Worm (Caenorhabditis elegans) whole organism, L3 larva: ENCODE results near the gene F15E6.5.

ENCODE experiments used
- R02D3.7 ChIP-seq: fragments of 150-350 bp; optimal IDR thresholded peaks from 2 replicates; lab custom pipeline; 2014; ENCODE audit warnings: missing biosample characterization, missing genetic modification characterization
- aly-2 ChIP-seq: fragments of 150-350 bp; optimal IDR thresholded peaks from 2 replicates; lab custom pipeline; 2014; ENCODE audit warnings: missing biosample characterization, missing genetic modification characterization
- ceh-28 ChIP-seq: fragments of 150-350 bp; optimal IDR thresholded peaks from 2 replicates; lab custom pipeline; 2014; ENCODE audit warnings: missing biosample characterization, missing genetic modification reagents, missing genetic modification characterization
- ceh-82 ChIP-seq: fragments of 150-350 bp; optimal IDR thresholded peaks from 2 replicates; lab custom pipeline; 2014; ENCODE audit warnings: missing biosample characterization, missing genetic modification characterization
- ceh-9 ChIP-seq: sonication (generic microtip); optimal IDR thresholded peaks from 2 replicates; lab custom pipeline; 2018; ENCODE audit warnings: missing biosample characterization, missing genetic modification characterization
- daf-12 ChIP-seq: fragments of 150-350 bp; optimal IDR thresholded peaks from 2 replicates; lab custom pipeline; 2014; ENCODE audit warnings: missing biosample characterization, missing genetic modification reagents, missing genetic modification characterization
- elt-2 ChIP-seq: sonication (generic microtip); optimal IDR thresholded peaks from 2 replicates; lab custom pipeline; 2016; ENCODE audit warnings: missing genetic modification reagents, mild to moderate bottlenecking, missing genetic modification characterization, missing compliant biosample characterization
- elt-3 ChIP-seq, 3 experiments: fragments of 150-350 bp in 1 of 3; sonication (generic microtip) in 2 of 3; optimal IDR thresholded peaks; 2 replicates in 2 of 3; 4 replicates in 1 of 3; lab custom pipeline; 2014 to 2017; ENCODE audit warnings: missing biosample characterization in 3 of 3, missing genetic modification characterization in 3 of 3
- eor-1 ChIP-seq, 2 experiments: fragments of 150-350 bp; optimal IDR thresholded peaks; 2 replicates each; lab custom pipeline; 2014 to 2018; ENCODE audit warnings: missing biosample characterization in 2 of 2, missing genetic modification characterization in 2 of 2
- fkh-10 ChIP-seq: sonication (generic microtip); optimal IDR thresholded peaks from 2 replicates; lab custom pipeline; 2017; ENCODE audit warnings: missing biosample characterization, missing genetic modification reagents, missing genetic modification characterization
- fkh-2 ChIP-seq: fragments of 150-350 bp; optimal IDR thresholded peaks from 2 replicates; lab custom pipeline; 2014; ENCODE audit warnings: missing biosample characterization, missing genetic modification reagents, missing genetic modification characterization
- fos-1 ChIP-seq: fragments of 150-350 bp; optimal IDR thresholded peaks from 2 replicates; lab custom pipeline; 2014; ENCODE audit warnings: missing biosample characterization, missing genetic modification characterization
- hmg-11 ChIP-seq: sonication (generic microtip); optimal IDR thresholded peaks from 2 replicates; lab custom pipeline; 2016; ENCODE audit warnings: missing genetic modification characterization, missing compliant biosample characterization
- lin-39 ChIP-seq: fragments of 150-350 bp; optimal IDR thresholded peaks from 2 replicates; lab custom pipeline; 2018; ENCODE audit warnings: missing biosample characterization, missing genetic modification reagents, missing genetic modification characterization
- mdl-1 ChIP-seq: fragments of 150-350 bp; optimal IDR thresholded peaks from 2 replicates; lab custom pipeline; 2014; ENCODE audit warnings: missing biosample characterization, missing genetic modification characterization
- mml-1 ChIP-seq: fragments of 150-350 bp; sonication (generic microtip); optimal IDR thresholded peaks from 3 replicates; lab custom pipeline; 2014; ENCODE audit warnings: missing biosample characterization, missing genetic modification characterization
- nfya-1 ChIP-seq: sonication (generic microtip); optimal IDR thresholded peaks from 2 replicates; lab custom pipeline; 2017; ENCODE audit warnings: missing genetic modification characterization, mild to moderate bottlenecking, missing compliant biosample characterization, antibody characterized with exemption, moderate library complexity; ENCODE audit not compliant: insufficient read depth
- nhr-11 ChIP-seq: fragments of 150-350 bp; optimal IDR thresholded peaks from 2 replicates; lab custom pipeline; 2014; ENCODE audit warnings: missing biosample characterization, missing genetic modification characterization
- nhr-23 ChIP-seq: fragments of 150-350 bp; optimal IDR thresholded peaks from 2 replicates; lab custom pipeline; 2014; ENCODE audit warnings: missing biosample characterization, missing genetic modification reagents, missing genetic modification characterization
- nhr-237 ChIP-seq: fragments of 150-350 bp; optimal IDR thresholded peaks from 2 replicates; lab custom pipeline; 2014; ENCODE audit warnings: missing biosample characterization, missing genetic modification characterization
- nhr-25 ChIP-seq: sonication (generic microtip); optimal IDR thresholded peaks from 2 replicates; lab custom pipeline; 2017; ENCODE audit warnings: missing biosample characterization, missing genetic modification characterization
- nhr-43 ChIP-seq: sonication (generic microtip); optimal IDR thresholded peaks from 2 replicates; lab custom pipeline; 2016; ENCODE audit warnings: mild to moderate bottlenecking, missing genetic modification characterization, missing compliant biosample characterization; ENCODE audit not compliant: poor library complexity, severe bottlenecking
- nhr-67 ChIP-seq: fragments of 150-350 bp; optimal IDR thresholded peaks from 2 replicates; lab custom pipeline; 2014; ENCODE audit warnings: missing biosample characterization, missing genetic modification characterization
- nhr-76 ChIP-seq: fragments of 150-350 bp; sonication (generic microtip); optimal IDR thresholded peaks from 5 replicates; lab custom pipeline; 2014; ENCODE audit warnings: missing biosample characterization, missing genetic modification characterization
- nhr-77 ChIP-seq: fragments of 150-350 bp; optimal IDR thresholded peaks from 2 replicates; lab custom pipeline; 2014; ENCODE audit warnings: missing biosample characterization, missing genetic modification characterization
- pha-4 ChIP-seq: fragments of 150-350 bp; optimal IDR thresholded peaks from 2 replicates; lab custom pipeline; 2014; ENCODE audit warnings: missing biosample characterization, missing genetic modification reagents, missing genetic modification characterization
- pqm-1 ChIP-seq: fragments of 150-350 bp; optimal IDR thresholded peaks from 2 replicates; lab custom pipeline; 2017; ENCODE audit warnings: missing biosample characterization, missing genetic modification characterization, inconsistent platforms
- sea-2 ChIP-seq: fragments of 150-350 bp; sonication (generic microtip); optimal IDR thresholded peaks from 4 replicates; lab custom pipeline; 2014; ENCODE audit warnings: missing biosample characterization, missing genetic modification reagents, missing genetic modification characterization
- skn-1 ChIP-seq: fragments of 150-350 bp; optimal IDR thresholded peaks from 2 replicates; lab custom pipeline; 2014; ENCODE audit warnings: missing biosample characterization, missing genetic modification characterization
- snpc-4 ChIP-seq: fragments of 150-350 bp; optimal IDR thresholded peaks from 2 replicates; lab custom pipeline; 2014; ENCODE audit warnings: missing biosample characterization, missing genetic modification characterization
- unc-39 ChIP-seq: sonication (generic microtip); optimal IDR thresholded peaks from 4 replicates; lab custom pipeline; 2017; ENCODE audit warnings: missing biosample characterization, missing genetic modification characterization
- unc-62 ChIP-seq: fragments of 150-350 bp; sonication (generic microtip); optimal IDR thresholded peaks from 4 replicates; lab custom pipeline; 2014; ENCODE audit warnings: missing biosample characterization, missing genetic modification reagents, missing genetic modification characterization
- ztf-11 ChIP-seq: fragments of 150-350 bp; optimal IDR thresholded peaks from 2 replicates; lab custom pipeline; 2014; ENCODE audit warnings: missing biosample characterization, missing genetic modification characterization
- ztf-4 ChIP-seq: fragments of 150-350 bp; optimal IDR thresholded peaks from 2 replicates; lab custom pipeline; 2014; ENCODE audit warnings: missing biosample characterization, missing genetic modification characterization

The F15E6.5 gene

ce11 chrIV:4272167-4272566, 17.2 kb upstream of the F15E6.5 start, which contains the start of gene F36A4.1:
F36A4.1 (plus strand) TSS chrIV:4272467.
- TF ChIP-seq skn-1 (tag; lab: Kevin White, UChicago) (no peak), nhr-23 (no peak), nhr-77 (tag; lab: Kevin White, UChicago) (no peak), nhr-43 (tag; lab: Kevin White, UChicago) (no peak), fkh-10 (GFP tag; lab: Kevin White, UChicago) (no peak), unc-39 (tag; lab: Kevin White, UChicago) (no peak), lin-39 (no peak), nhr-67 (tag; lab: Kevin White, UChicago) (no peak), mml-1 (tag; lab: Kevin White, UChicago) (no peak), elt-3 (tag; optimal IDR thresholded peaks at IDR 0.05; lab: Kevin White, UChicago) (no peak), pqm-1 (no peak)

- peak; percentile 27 for TF ChIP-seq elt-2 (tag; lab: Kevin White, UChicago)
- no peak for TF ChIP-seq nhr-11 (tag; lab: Kevin White, UChicago)
- no peak for TF ChIP-seq sea-2 (GFP tag; lab: Kevin White, UChicago)
- peak; percentile 23 for TF ChIP-seq pqm-1
- TF ChIP-seq mdl-1 (tag; lab: Kevin White, UChicago) = no peak
- TF ChIP-seq R02D3.7 (tag; lab: Kevin White, UChicago) = no peak
- no peak for TF ChIP-seq ztf-11 (tag; lab: Kevin White, UChicago)
- no peak for TF ChIP-seq snpc-4
- TF ChIP-seq nhr-25 (tag; lab: Kevin White, UChicago) = no peak
- TF ChIP-seq skn-1 (tag; lab: Kevin White, UChicago) = no peak
- no peak for TF ChIP-seq ceh-82 (tag; lab: Kevin White, UChicago)
- no peak for TF ChIP-seq lin-39
- TF ChIP-seq ceh-28 (tag; lab: Kevin White, UChicago) = peak; percentile 52
- TF ChIP-seq hmg-11 (tag; lab: Kevin White, UChicago) = no peak
- no peak for TF ChIP-seq unc-62 (GFP tag; lab: Kevin White, UChicago)
- TF ChIP-seq pha-4 = no peak
- no peak for TF ChIP-seq nhr-67 (tag; lab: Kevin White, UChicago)
- TF ChIP-seq, all 47 proteins: peak for 3
Observed at ce11 chrIV:4277694-4278093, 11.7 kb upstream of the F15E6.5 start, which contains the start of gene nhr-78. nhr-78 (minus strand) TSS chrIV:4277875.

ce11 chrIV:4284020-4284419, 5.3 kb upstream of the F15E6.5 start, which contains the start of gene F15E6.6:
F15E6.6 (minus strand) TSS chrIV:4284120.
- TF ChIP-seq fkh-2 (tag; lab: Kevin White, UChicago) = no peak
- no peak for TF ChIP-seq ztf-11 (tag; lab: Kevin White, UChicago)
- no peak for TF ChIP-seq ceh-9 (tag; lab: Kevin White, UChicago)
- no peak for TF ChIP-seq ceh-82 (tag; lab: Kevin White, UChicago)
- no peak for TF ChIP-seq daf-12 (tag; lab: Kevin White, UChicago)
- no peak for TF ChIP-seq nhr-77 (tag; lab: Kevin White, UChicago)
- TF ChIP-seq unc-39 (tag; lab: Kevin White, UChicago) = no peak
- TF ChIP-seq pqm-1 = no peak
- no peak for TF ChIP-seq nhr-11 (tag; lab: Kevin White, UChicago)
- TF ChIP-seq, all 47 proteins: peak for 0

DNA sequence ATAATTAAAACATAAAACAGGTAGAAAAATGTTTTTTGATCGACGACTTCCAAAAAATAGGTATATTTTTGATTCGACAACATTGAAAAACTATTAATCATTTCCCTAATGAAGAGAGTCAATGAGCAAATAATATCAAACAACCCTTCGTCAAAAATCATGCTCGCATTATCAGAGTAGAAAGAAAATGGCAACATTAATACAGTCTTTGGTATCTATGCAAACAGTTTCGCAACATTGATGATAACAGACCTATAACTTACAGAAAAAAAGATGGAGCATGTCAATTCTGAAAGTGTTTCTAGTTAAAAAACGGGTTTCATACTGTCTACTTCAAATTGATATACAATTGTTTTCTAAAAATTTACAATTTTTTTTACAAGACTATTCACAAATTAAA, 4.4 kb upstream of the F15E6.5 start:
- no peak for TF ChIP-seq mml-1 (tag; lab: Kevin White, UChicago)
- peak; percentile 48 for TF ChIP-seq pqm-1
- TF ChIP-seq nhr-77 (tag; lab: Kevin White, UChicago) = no peak
- TF ChIP-seq unc-62 (GFP tag; lab: Kevin White, UChicago) = no peak
- TF ChIP-seq aly-2 (tag; lab: Kevin White, UChicago) = no peak
- peak; percentile 64 for TF ChIP-seq elt-2 (tag; lab: Kevin White, UChicago)
- no peak for TF ChIP-seq nhr-76 (tag; lab: Kevin White, UChicago)
- no peak for TF ChIP-seq nfya-1
- TF ChIP-seq skn-1 (tag; lab: Kevin White, UChicago) = no peak
- TF ChIP-seq fos-1 = no peak
- TF ChIP-seq ztf-4 (tag; lab: Kevin White, UChicago) = no peak
- no peak for TF ChIP-seq lin-39

- TF ChIP-seq ceh-28 (tag; lab: Kevin White, UChicago) = no peak
- no peak for TF ChIP-seq nhr-237
- TF ChIP-seq daf-12 (tag; lab: Kevin White, UChicago) = no peak
- no peak for TF ChIP-seq eor-1 (tag; optimal IDR thresholded peaks at IDR 0.05; lab: Kevin White, UChicago)
- no peak for TF ChIP-seq hmg-11 (tag; lab: Kevin White, UChicago)
Observed at ce11 chrIV:4288332-4288731, 1.0 kb upstream of the F15E6.5 start, which contains the start of gene srv-4. srv-4 (minus strand) TSS chrIV:4288432.
